Fruit fly (Drosophila melanogaster) whole organism, embryonic: Measurements from ENCODE around the gene dbe.

Source experiments
- Bdp1 ChIP-seq: fragments of 200-800 bp; sonication (Bioruptor generic); optimal IDR thresholded peaks from 3 replicates; lab custom pipeline; 2016; ENCODE audit warnings: missing biosample characterization, missing genetic modification characterization
- CG10654 ChIP-seq: fragments of 200-800 bp; sonication (Bioruptor generic); optimal IDR thresholded peaks from 2 replicates; lab custom pipeline; 2016; ENCODE audit warnings: missing biosample characterization, missing genetic modification characterization
- CG13424 ChIP-seq: fragments of 200-800 bp; sonication (Bioruptor generic); optimal IDR thresholded peaks from 2 replicates; lab custom pipeline; 2019; ENCODE audit warnings: missing biosample characterization, mild to moderate bottlenecking, missing genetic modification characterization, moderate library complexity
- CG15073 ChIP-seq: fragments of 200-800 bp; sonication (Bioruptor generic); optimal IDR thresholded peaks from 2 replicates; lab custom pipeline; 2016; ENCODE audit warnings: missing biosample characterization, missing genetic modification characterization
- CG18011 ChIP-seq: fragments of 200-800 bp; sonication (Bioruptor generic); optimal IDR thresholded peaks from 2 replicates; lab custom pipeline; 2017; ENCODE audit warnings: missing biosample characterization, missing genetic modification characterization, mild to moderate bottlenecking, moderate library complexity, missing genotype
- CG18764 ChIP-seq: fragments of 200-800 bp; sonication (Bioruptor generic); optimal IDR thresholded peaks from 3 replicates; lab custom pipeline; 2016; ENCODE audit warnings: missing biosample characterization, missing genetic modification characterization
- CG2202 ChIP-seq: fragments of 200-800 bp; sonication (Bioruptor generic); optimal IDR thresholded peaks from 2 replicates; lab custom pipeline; 2018; ENCODE audit warnings: missing biosample characterization, mild to moderate bottlenecking, missing genetic modification characterization
- CG3163 ChIP-seq: fragments of 200-800 bp; sonication (Bioruptor generic); optimal IDR thresholded peaks from 3 replicates; lab custom pipeline; 2016; ENCODE audit warnings: missing biosample characterization, missing genetic modification characterization
- CG4360 ChIP-seq: fragments of 200-800 bp; sonication (Bioruptor generic); IDR thresholded peaks from 2 replicates; pipeline ENCODE4 v1.3.6; 2022; ENCODE audit warnings: missing biosample characterization, missing genetic modification characterization
- CG4820 ChIP-seq: fragments of 200-800 bp; sonication (Bioruptor generic); optimal IDR thresholded peaks from 3 replicates; lab custom pipeline; 2016; ENCODE audit warnings: missing biosample characterization, missing genetic modification characterization
- CG6765 ChIP-seq: fragments of 200-800 bp; sonication (Bioruptor generic); optimal IDR thresholded peaks from 3 replicates; lab custom pipeline; 2017; ENCODE audit warnings: missing biosample characterization, mild to moderate bottlenecking, missing genetic modification characterization
- CG7372 ChIP-seq: fragments of 200-800 bp; sonication (Bioruptor generic); IDR thresholded peaks from 2 replicates; pipeline ENCODE4 v1.3.6; 2022; ENCODE audit warnings: missing biosample characterization, missing genetic modification characterization
- CG7987 ChIP-seq: fragments of 200-800 bp; sonication (Bioruptor generic); optimal IDR thresholded peaks from 2 replicates; lab custom pipeline; 2018; ENCODE audit warnings: missing biosample characterization, mild to moderate bottlenecking, missing genetic modification characterization, moderate library complexity
- CG8290 ChIP-seq, 3 experiments: fragments of 200-800 bp; sonication (Bioruptor generic); optimal IDR thresholded peaks; 2 replicates each; lab custom pipeline; 2016 to 2019; ENCODE audit warnings: missing biosample characterization in 3 of 3, missing genetic modification characterization in 3 of 3, mild to moderate bottlenecking in 2 of 3, moderate library complexity in 1 of 3
- CHES-1-like ChIP-seq: fragments of 200-800 bp; sonication (Bioruptor generic); optimal IDR thresholded peaks from 2 replicates; lab custom pipeline; 2016; ENCODE audit warnings: missing biosample characterization, missing genetic modification characterization
- Camta ChIP-seq: fragments of 200-800 bp; sonication (Bioruptor generic); optimal IDR thresholded peaks from 2 replicates; lab custom pipeline; 2016; ENCODE audit warnings: missing biosample characterization, missing genetic modification characterization
- D19A ChIP-seq: fragments of 200-800 bp; optimal IDR thresholded peaks from 3 replicates; lab custom pipeline; 2019; ENCODE audit warnings: missing biosample characterization, mild to moderate bottlenecking, missing genetic modification characterization, moderate library complexity
- Dp ChIP-seq: fragments of 200-800 bp; sonication (Bioruptor generic); optimal IDR thresholded peaks from 2 replicates; lab custom pipeline; 2018; ENCODE audit warnings: missing biosample characterization, mild to moderate bottlenecking, missing genetic modification characterization, moderate library complexity
- Ets65A ChIP-seq: fragments of 200-800 bp; sonication (Bioruptor generic); peaks from one replicate; lab custom pipeline; 2016; ENCODE audit warnings: missing biosample characterization, missing genetic modification characterization
- Fer3 ChIP-seq: fragments of 200-800 bp; sonication (Bioruptor generic); optimal IDR thresholded peaks from 2 replicates; lab custom pipeline; 2018; ENCODE audit warnings: missing biosample characterization, mild to moderate bottlenecking, missing genetic modification characterization, moderate library complexity
- HLHmδ ChIP-seq: fragments of 200-800 bp; sonication (Bioruptor generic); optimal IDR thresholded peaks from 2 replicates; lab custom pipeline; 2018; ENCODE audit warnings: missing biosample characterization, mild to moderate bottlenecking, missing genetic modification characterization, moderate library complexity
- Hsf ChIP-seq: fragments of 200-800 bp; sonication (Bioruptor generic); optimal IDR thresholded peaks from 3 replicates; lab custom pipeline; 2016; ENCODE audit warnings: missing biosample characterization, missing genetic modification characterization
- Mrtf ChIP-seq: fragments of 200-800 bp; sonication (Bioruptor generic); IDR thresholded peaks from 3 replicates; pipeline ENCODE4 v1.3.6; 2022; ENCODE audit warnings: missing biosample characterization, missing genetic modification characterization
- Pdp1 ChIP-seq, 2 experiments: fragments of 200-800 bp; sonication (Bioruptor generic); optimal IDR thresholded peaks; 3 replicates each; lab custom pipeline; 2016; ENCODE audit warnings: missing biosample characterization in 2 of 2, missing genetic modification characterization in 2 of 2, mild to moderate bottlenecking in 1 of 2, moderate library complexity in 1 of 2
- Scr ChIP-seq: fragments of 200-800 bp; sonication (Bioruptor generic); IDR thresholded peaks from 2 replicates; pipeline ENCODE4 v1.3.6; 2022; ENCODE audit warnings: missing biosample characterization, missing genetic modification characterization; ENCODE audit not compliant: partially characterized antibody
- Stat92E ChIP-seq, 3 experiments: fragments of >200 bp in 2 of 3; fragments of 200-800 bp in 1 of 3; sonication (Bioruptor generic) in 1 of 3; optimal IDR thresholded peaks; 2 replicates each; lab custom pipeline; 2017 to 2019; ENCODE audit warnings: missing biosample characterization in 3 of 3, missing genetic modification characterization in 3 of 3, mild to moderate bottlenecking in 1 of 3, moderate library complexity in 1 of 3
- ap ChIP-seq: fragments of 200-800 bp; sonication (Bioruptor generic); IDR thresholded peaks from 2 replicates; pipeline ENCODE4 v1.3.6; 2022; ENCODE audit warnings: missing biosample characterization, missing genetic modification characterization
- cas ChIP-seq: fragments of 200-800 bp; sonication (Bioruptor generic); IDR thresholded peaks from 2 replicates; pipeline ENCODE4 v1.3.6; 2022; ENCODE audit warnings: missing biosample characterization, missing genetic modification characterization
- caup ChIP-seq: fragments of 200-800 bp; sonication (Bioruptor generic); optimal IDR thresholded peaks from 3 replicates; lab custom pipeline; 2017; ENCODE audit warnings: missing biosample characterization, mild to moderate bottlenecking, missing genetic modification characterization, moderate library complexity; ENCODE audit not compliant: severe bottlenecking
- croc ChIP-seq: fragments of 200-800 bp; sonication (Bioruptor generic); conservative IDR thresholded peaks from 3 replicates; pipeline ENCODE4 v1.3.6; 2022; ENCODE audit warnings: missing biosample characterization, missing genetic modification characterization
- fd102C ChIP-seq: fragments of 200-800 bp; sonication (Bioruptor generic); optimal IDR thresholded peaks from 2 replicates; lab custom pipeline; 2018; ENCODE audit warnings: missing biosample characterization, mild to moderate bottlenecking, missing genetic modification characterization, moderate library complexity
- ftz-f1 ChIP-seq: fragments of 200-800 bp; sonication (Bioruptor generic); optimal IDR thresholded peaks from 2 replicates; lab custom pipeline; 2016; ENCODE audit warnings: missing biosample characterization, missing genetic modification characterization
- grn ChIP-seq: fragments of 200-800 bp; sonication (Bioruptor generic); optimal IDR thresholded peaks from 3 replicates; lab custom pipeline; 2017; ENCODE audit warnings: missing biosample characterization, missing genetic modification characterization
- hbn ChIP-seq: fragments of 200-800 bp; sonication (Bioruptor generic); IDR thresholded peaks from 2 replicates; pipeline ENCODE4 v1.3.6; 2022; ENCODE audit warnings: missing biosample characterization, missing genetic modification characterization; ENCODE audit not compliant: partially characterized antibody
- mirr ChIP-seq: fragments of 200-800 bp; sonication (Bioruptor generic); optimal IDR thresholded peaks from 3 replicates; lab custom pipeline; 2018; ENCODE audit warnings: missing biosample characterization, mild to moderate bottlenecking, missing genetic modification characterization
- peb ChIP-seq: fragments of 200-800 bp; sonication (Bioruptor generic); IDR thresholded peaks from 2 replicates; pipeline ENCODE4 v1.3.6; 2022; ENCODE audit warnings: missing biosample characterization, missing genetic modification characterization
- pfk ChIP-seq: fragments of 200-800 bp; sonication (Bioruptor generic); optimal IDR thresholded peaks from 2 replicates; lab custom pipeline; 2018; ENCODE audit warnings: missing biosample characterization, mild to moderate bottlenecking, missing genetic modification characterization, moderate library complexity
- pita ChIP-seq: fragments of 200-800 bp; sonication (Bioruptor generic); optimal IDR thresholded peaks from 2 replicates; lab custom pipeline; 2017; ENCODE audit warnings: missing biosample characterization, mild to moderate bottlenecking, missing genetic modification characterization
- pnt ChIP-seq: fragments of 200-800 bp; sonication (Bioruptor generic); optimal IDR thresholded peaks from 3 replicates; lab custom pipeline; 2016; ENCODE audit warnings: missing biosample characterization, missing genetic modification characterization
- repo ChIP-seq: fragments of 200-800 bp; sonication (Bioruptor generic); optimal IDR thresholded peaks from 2 replicates; lab custom pipeline; 2016; ENCODE audit warnings: missing biosample characterization, missing genetic modification characterization
- sisA ChIP-seq: fragments of 200-800 bp; sonication (Bioruptor generic); IDR thresholded peaks from 2 replicates; pipeline ENCODE4 v1.3.6; 2022; ENCODE audit warnings: missing biosample characterization, missing genetic modification characterization
- slbo ChIP-seq: fragments of 200-800 bp; sonication (Bioruptor generic); IDR thresholded peaks from 2 replicates; pipeline ENCODE4 v1.3.6; 2022; ENCODE audit warnings: missing biosample characterization, missing genetic modification characterization
- slou ChIP-seq: fragments of 200-800 bp; sonication (Bioruptor generic); optimal IDR thresholded peaks from 3 replicates; lab custom pipeline; 2016; ENCODE audit warnings: missing biosample characterization, missing genetic modification characterization
- stc ChIP-seq: fragments of 200-800 bp; sonication (Bioruptor generic); IDR thresholded peaks from 2 replicates; pipeline ENCODE4 v1.3.6; 2022; ENCODE audit warnings: missing biosample characterization, missing genetic modification characterization
- trh ChIP-seq: fragments of 200-800 bp; sonication (Bioruptor generic); optimal IDR thresholded peaks from 2 replicates; lab custom pipeline; 2016; ENCODE audit warnings: missing biosample characterization, missing genetic modification characterization
- twi ChIP-seq: fragments of 200-800 bp; optimal IDR thresholded peaks from 2 replicates; lab custom pipeline; 2019; ENCODE audit warnings: missing biosample characterization, mild to moderate bottlenecking, missing genetic modification characterization, moderate library complexity
- wdn ChIP-seq: fragments of 200-800 bp; sonication (Bioruptor generic); IDR thresholded peaks from 2 replicates; pipeline ENCODE4 v1.3.6; 2022; ENCODE audit warnings: missing biosample characterization, missing genetic modification characterization
- wor ChIP-seq: fragments of 200-800 bp; sonication (Bioruptor generic); IDR thresholded peaks from 2 replicates; pipeline ENCODE4 v1.3.6; 2022; ENCODE audit warnings: missing biosample characterization, missing genetic modification characterization

dbe gene

dm6 chr2L:819315-820032 is 50.2 kb downstream of the dbe start, which contains the start of the genes PGAP2 and Clp (continued):
- TF ChIP-seq CG7987 (peak; percentile 23), ap (GFP tag; lab: Robert Waterston, UW) (peak; percentile 62; the same call in 1 of the 2 replicates), fd102C (peak; percentile 13), repo (GFP tag; lab: Kevin White, UChicago) (no peak), pita (GFP tag; lab: Kevin White, UChicago) (no peak), CG18011 (GFP tag; lab: Kevin White, UChicago) (peak; percentile 9), CG8290 (GFP tag; optimal IDR thresholded peaks at IDR 0.05; lab: Kevin White, UChicago) (peak; percentile 81), CG8290 (tag; optimal IDR thresholded peaks at IDR 0.05; lab: Kevin White, UChicago) (no peak), CG6765 (GFP tag; lab: Kevin White, UChicago) (no peak), stc (GFP tag; lab: Robert Waterston, UW) (peak; percentile 54; the same call in 1 of the 2 replicates), Mrtf (GFP tag; lab: Robert Waterston, UW) (peak; percentile 51; the same call in 1 of the 3 replicates), CG10654 (GFP tag; lab: Kevin White, UChicago) (peak; percentile 62), CG13424 (tag; lab: Kevin White, UChicago) (peak; percentile 79), wor (GFP tag; lab: Robert Waterston, UW) (peak; percentile 61), ftz-f1 (GFP tag; lab: Kevin White, UChicago) (no peak), cas (GFP tag; lab: Robert Waterston, UW) (0 out of 2 replicates have a peak, but pooled peaks have one; percentile 13), Ets65A (GFP tag; lab: Kevin White, UChicago) (peak; percentile 95), CG15073 (peak; percentile 33), CG7372 (GFP tag; lab: Robert Waterston, UW) (peak; percentile 93), hbn (0 out of 2 replicates have a peak, but pooled peaks have one; percentile 31), grn (GFP tag; lab: Kevin White, UChicago) (no peak), CG3163 (GFP tag; lab: Kevin White, UChicago) (no peak), sisA (GFP tag; lab: Robert Waterston, UW) (peak; percentile 76), slbo (peak; percentile 89), pfk (GFP tag; lab: Kevin White, UChicago) (no peak), CG2202 (tag; lab: Kevin White, UChicago) (no peak), HLHmδ (GFP tag; lab: Kevin White, UChicago) (no peak), wdn (no peak), croc (GFP tag; lab: Robert Waterston, UW) (peak; percentile 71), mirr (GFP tag; lab: Kevin White, UChicago) (peak; percentile 22), Dp (GFP tag; lab: Kevin White, UChicago) (peak; percentile 17), CHES-1-like (GFP tag; lab: Kevin White, UChicago) (peak; percentile 30), Pdp1 (GFP tag; optimal IDR thresholded peaks at IDR 0.05; lab: Kevin White, UChicago) (peak; percentile 67 to 69), caup (GFP tag; lab: Kevin White, UChicago) (peak; percentile 42), trh (GFP tag; lab: Kevin White, UChicago) (peak; percentile 51), Camta (GFP tag; lab: Kevin White, UChicago) (peak; percentile 33), pnt (GFP tag; lab: Kevin White, UChicago) (peak; percentile 16), Hsf (GFP tag; lab: Kevin White, UChicago) (peak; percentile 72), CG4360 (peak; percentile 71), CG4820 (GFP tag; lab: Kevin White, UChicago) (peak; percentile 55), Bdp1 (GFP tag; lab: Kevin White, UChicago) (peak; percentile 20), peb (GFP tag; lab: Robert Waterston, UW) (peak; percentile 57; the same call in 1 of the 2 replicates), slou (peak; percentile 49), D19A (tag; lab: Kevin White, UChicago) (no peak), Fer3 (peak; percentile 78), Scr (peak; percentile 67; the same call in 1 of the 2 replicates), twi (tag; lab: Kevin White, UChicago) (peak; percentile 63), Stat92E (GFP tag; optimal IDR thresholded peaks at IDR 0.05; lab: Kevin White, UChicago) (no peak), CG18764 (GFP tag; lab: Kevin White, UChicago) (peak; percentile 60)
